Fruit fly (Drosophila melanogaster) whole organism, embryonic: ENCODE measurements around the gene CG46463.

ENCODE experiments used
- C15 ChIP-seq: fragments of 200-800 bp; sonication (Bioruptor generic); IDR thresholded peaks from 3 replicates; pipeline ENCODE4 v1.3.6; 2022; ENCODE audit warnings: missing biosample characterization, missing genetic modification characterization
- CG11085 ChIP-seq: fragments of 200-800 bp; sonication (Bioruptor generic); IDR thresholded peaks from 2 replicates; pipeline ENCODE4 v1.3.6; 2022; ENCODE audit warnings: missing biosample characterization, missing genetic modification characterization
- CG11456 ChIP-seq: fragments of 200-800 bp; sonication (Bioruptor generic); IDR thresholded peaks from 3 replicates; pipeline ENCODE4 v1.3.6; 2022; ENCODE audit warnings: missing biosample characterization, missing genetic modification characterization
- CG12219 ChIP-seq: fragments of 200-800 bp; sonication (Bioruptor generic); optimal IDR thresholded peaks from 3 replicates; lab custom pipeline; 2018; ENCODE audit warnings: missing biosample characterization, mild to moderate bottlenecking, missing genetic modification characterization
- CG17612 ChIP-seq: fragments of 200-800 bp; sonication (Bioruptor generic); IDR thresholded peaks from 2 replicates; pipeline ENCODE4 v1.3.6; 2022; ENCODE audit warnings: missing biosample characterization, missing genetic modification characterization
- CG18011 ChIP-seq: fragments of 200-800 bp; sonication (Bioruptor generic); optimal IDR thresholded peaks from 2 replicates; lab custom pipeline; 2017; ENCODE audit warnings: missing biosample characterization, missing genetic modification characterization, mild to moderate bottlenecking, moderate library complexity, missing genotype
- CG1832 ChIP-seq: fragments of 200-800 bp; sonication (Bioruptor generic); optimal IDR thresholded peaks from 2 replicates; lab custom pipeline; 2017; ENCODE audit warnings: missing biosample characterization, mild to moderate bottlenecking, missing genetic modification characterization, inconsistent platforms
- CG2120 ChIP-seq: fragments of 200-800 bp; sonication (Bioruptor generic); optimal IDR thresholded peaks from 3 replicates; lab custom pipeline; 2016; ENCODE audit warnings: missing biosample characterization, missing genetic modification characterization
- CG2678 ChIP-seq: fragments of 200-800 bp; sonication (Bioruptor generic); optimal IDR thresholded peaks from 3 replicates; lab custom pipeline; 2019; ENCODE audit warnings: missing biosample characterization, mild to moderate bottlenecking, missing genetic modification characterization, moderate library complexity
- CG2712 ChIP-seq: fragments of 200-800 bp; optimal IDR thresholded peaks from 3 replicates; lab custom pipeline; 2019; ENCODE audit warnings: missing biosample characterization, mild to moderate bottlenecking, missing genetic modification characterization, moderate library complexity
- CG3407 ChIP-seq: fragments of 200-800 bp; sonication (Bioruptor generic); optimal IDR thresholded peaks from 2 replicates; lab custom pipeline; 2018; ENCODE audit warnings: missing biosample characterization, mild to moderate bottlenecking, missing genetic modification characterization
- CG34422 ChIP-seq: fragments of 200-800 bp; sonication (Bioruptor generic); IDR thresholded peaks from 3 replicates; pipeline ENCODE4 v1.3.6; 2022; ENCODE audit warnings: missing biosample characterization, missing genetic modification characterization
- CG42726 ChIP-seq: fragments of 200-800 bp; sonication (Bioruptor generic); IDR thresholded peaks from 2 replicates; pipeline ENCODE4 v1.3.6; 2022; ENCODE audit warnings: missing biosample characterization, missing genetic modification characterization; ENCODE audit not compliant: partially characterized antibody
- CG7556 ChIP-seq: fragments of 200-800 bp; sonication (Bioruptor generic); optimal IDR thresholded peaks from 2 replicates; lab custom pipeline; 2017; ENCODE audit warnings: missing biosample characterization, mild to moderate bottlenecking, missing genetic modification characterization
- CG8359 ChIP-seq: fragments of 200-800 bp; sonication (Bioruptor generic); optimal IDR thresholded peaks from 2 replicates; lab custom pipeline; 2017; ENCODE audit warnings: missing biosample characterization, mild to moderate bottlenecking, missing genetic modification characterization, borderline replicate concordance
- D ChIP-seq, 2 experiments: fragments of 200-800 bp in 1 of 2; fragments of >200 bp in 1 of 2; sonication (Bioruptor generic) in 1 of 2; optimal IDR thresholded peaks; 2 replicates in 1 of 2; 3 replicates in 1 of 2; lab custom pipeline; 2017; ENCODE audit warnings: mild to moderate bottlenecking in 1 of 2, missing biosample characterization in 1 of 2, missing genetic modification characterization in 1 of 2, missing genetic modification reagents in 1 of 2
- Drgx ChIP-seq: fragments of 200-800 bp; sonication (Bioruptor generic); IDR thresholded peaks from 2 replicates; pipeline ENCODE4 v1.3.6; 2022; ENCODE audit warnings: missing biosample characterization, missing genetic modification characterization
- Med ChIP-seq: fragments of 200-800 bp; sonication (Bioruptor generic); peaks from one replicate; lab custom pipeline; 2016; ENCODE audit warnings: missing biosample characterization, missing genetic modification characterization, mild to moderate bottlenecking, inconsistent platforms, moderate library complexity
- PHDP ChIP-seq: fragments of 200-800 bp; sonication (Bioruptor generic); optimal IDR thresholded peaks from 3 replicates; lab custom pipeline; 2018; ENCODE audit warnings: missing biosample characterization, mild to moderate bottlenecking, missing genetic modification characterization, moderate library complexity
- Ptx1 ChIP-seq: fragments of 200-800 bp; sonication (Bioruptor generic); IDR thresholded peaks from 2 replicates; pipeline ENCODE4 v1.3.6; 2022; ENCODE audit warnings: missing biosample characterization, missing genetic modification characterization
- Six4 ChIP-seq: fragments of 200-800 bp; sonication (Bioruptor generic); optimal IDR thresholded peaks from 2 replicates; lab custom pipeline; 2016; ENCODE audit warnings: missing biosample characterization, missing genetic modification characterization
- Sry-β ChIP-seq: fragments of 200-800 bp; sonication (Bioruptor generic); optimal IDR thresholded peaks from 2 replicates; lab custom pipeline; 2018; ENCODE audit warnings: missing biosample characterization, mild to moderate bottlenecking, missing genetic modification characterization, moderate library complexity
- Taf1 ChIP-seq: fragments of 200-800 bp; sonication (Bioruptor generic); IDR thresholded peaks from 2 replicates; pipeline ENCODE4 v1.3.6; 2022; ENCODE audit warnings: missing biosample characterization, missing genetic modification characterization
- bowl ChIP-seq: fragments of 200-800 bp; sonication (Bioruptor generic); IDR thresholded peaks from 2 replicates; pipeline ENCODE4 v1.3.6; 2022; ENCODE audit warnings: missing biosample characterization, missing genetic modification characterization
- bsh ChIP-seq, 2 experiments: fragments of 200-800 bp; sonication (Bioruptor generic); optimal IDR thresholded peaks; 2 replicates each; lab custom pipeline; 2017 to 2018; ENCODE audit warnings: mild to moderate bottlenecking in 2 of 2, missing biosample characterization in 2 of 2, missing genetic modification characterization in 2 of 2, moderate library complexity in 1 of 2
- dysf ChIP-seq: fragments of 200-800 bp; sonication (Bioruptor generic); IDR thresholded peaks from 3 replicates; pipeline ENCODE4 v1.3.6; 2022; ENCODE audit warnings: missing biosample characterization, missing genetic modification characterization
- gem ChIP-seq: fragments of 200-800 bp; sonication (Bioruptor generic); optimal IDR thresholded peaks from 2 replicates; lab custom pipeline; 2019; ENCODE audit warnings: missing biosample characterization, mild to moderate bottlenecking, missing genetic modification characterization, moderate library complexity
- grau ChIP-seq: fragments of 200-800 bp; optimal IDR thresholded peaks from 3 replicates; lab custom pipeline; 2019; ENCODE audit warnings: missing biosample characterization, mild to moderate bottlenecking, missing genetic modification characterization, moderate library complexity
- hb ChIP-seq: fragments of 200-800 bp; sonication (Bioruptor generic); IDR thresholded peaks from 3 replicates; pipeline ENCODE4 v1.3.6; 2022; ENCODE audit warnings: missing biosample characterization, missing genetic modification characterization; ENCODE audit not compliant: partially characterized antibody
- lbe ChIP-seq: fragments of 200-800 bp; sonication (Bioruptor generic); optimal IDR thresholded peaks from 2 replicates; lab custom pipeline; 2016; ENCODE audit warnings: missing biosample characterization, mild to moderate bottlenecking, missing genetic modification characterization
- odd ChIP-seq: fragments of 200-800 bp; sonication (Bioruptor generic); optimal IDR thresholded peaks from 2 replicates; lab custom pipeline; 2017; ENCODE audit warnings: missing biosample characterization, mild to moderate bottlenecking, missing genetic modification characterization
- sens ChIP-seq: fragments of 200-800 bp; sonication (Bioruptor generic); peaks from one replicate; lab custom pipeline; 2016; ENCODE audit warnings: missing biosample characterization, missing genetic modification characterization
- sima ChIP-seq: fragments of 200-800 bp; sonication (Bioruptor generic); optimal IDR thresholded peaks from 2 replicates; lab custom pipeline; 2016; ENCODE audit warnings: missing biosample characterization, missing genetic modification characterization
- tup ChIP-seq: fragments of 200-800 bp; sonication (Bioruptor generic); optimal IDR thresholded peaks from 2 replicates; lab custom pipeline; 2016; ENCODE audit warnings: missing biosample characterization, mild to moderate bottlenecking, missing genetic modification characterization, moderate library complexity
- z ChIP-seq: fragments of 200-800 bp; sonication (Bioruptor generic); IDR thresholded peaks from 3 replicates; pipeline ENCODE4 v1.3.6; 2022; ENCODE audit warnings: missing biosample characterization, missing genetic modification characterization

CG46463 gene

DNA sequence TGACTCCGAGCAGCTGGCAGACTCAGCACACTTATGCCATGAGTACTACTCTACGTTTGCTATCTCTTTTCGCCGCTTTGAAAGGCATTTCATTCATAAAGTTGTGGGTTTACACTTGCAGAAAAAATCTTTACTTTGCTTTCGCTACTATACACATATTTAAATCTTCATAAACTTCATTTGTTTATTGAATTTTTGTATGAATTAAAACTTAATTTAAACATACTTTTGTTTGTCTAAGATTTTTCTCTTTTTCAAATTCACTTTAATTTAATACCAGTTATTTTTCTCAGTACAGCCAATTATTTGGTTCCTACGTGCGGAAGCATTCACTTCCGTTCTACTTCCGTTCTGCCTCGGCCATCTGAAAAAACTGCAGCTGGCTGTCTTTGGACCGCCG, 22.6 kb upstream of the CG46463 start (continued):
- TF ChIP-seq CG12219 = peak; percentile 34
- peak; percentile 52 for TF ChIP-seq CG3407 (GFP tag; lab: Kevin White, UChicago)
- TF ChIP-seq Sry-β = no peak

DNA sequence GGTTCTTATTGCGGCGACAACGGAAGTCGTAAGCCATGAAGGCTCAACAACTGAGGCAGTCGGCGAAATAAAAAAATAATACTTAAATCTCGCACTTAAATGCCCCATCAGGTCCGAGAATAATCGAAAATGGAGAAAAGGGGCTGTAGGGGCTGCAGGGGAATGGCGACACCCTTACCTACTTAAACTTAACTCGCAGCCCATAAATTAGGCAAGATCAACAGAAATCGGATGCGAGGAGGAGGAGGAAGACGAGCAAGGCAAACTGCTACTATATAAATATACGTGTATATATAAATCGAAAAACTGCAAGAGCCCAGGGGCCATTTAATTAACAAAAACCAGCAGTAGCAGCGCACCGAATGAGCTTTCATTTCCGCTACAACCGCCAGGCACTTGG, 21.5 kb upstream of the CG46463 start:
- TF ChIP-seq CG11456 (no peak), dysf (0 out of 3 replicates have a peak, but pooled peaks have one; percentile 7), CG17612 (GFP tag; lab: Robert Waterston, UW) (no peak), Ptx1 (GFP tag; lab: Robert Waterston, UW) (0 out of 2 replicates have a peak, but pooled peaks have one; percentile 9), Med (peak; percentile 43), tup (GFP tag; lab: Kevin White, UChicago) (no peak), CG8359 (GFP tag; lab: Kevin White, UChicago) (no peak)

DNA sequence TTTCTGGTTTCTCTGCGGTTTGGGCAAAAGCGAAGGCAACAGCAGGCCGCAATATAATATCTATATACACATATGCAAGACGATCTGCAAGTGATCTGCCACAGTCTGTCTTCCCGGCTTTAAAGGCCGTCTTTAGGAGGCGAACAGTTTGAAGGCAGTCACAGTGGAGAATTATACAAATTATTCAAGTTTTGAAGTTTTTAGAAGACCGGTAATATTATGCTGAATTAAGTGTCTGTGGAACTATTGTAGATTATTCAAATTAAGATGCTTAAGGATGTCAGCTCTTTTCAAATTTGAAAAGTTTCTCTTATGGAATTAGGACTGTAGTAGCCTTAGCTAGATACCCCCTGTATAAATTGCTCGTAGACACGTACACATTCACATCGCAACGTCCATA, 21.0 kb upstream of the CG46463 start:
- TF ChIP-seq bowl (GFP tag; lab: Robert Waterston, UW) (no peak), hb (no peak), sens (GFP tag; lab: Kevin White, UChicago) (peak; percentile 57), CG2678 (peak; percentile 0), C15 (GFP tag; lab: Robert Waterston, UW) (no peak), z (GFP tag; lab: Robert Waterston, UW) (no peak), gem (peak; percentile 2), odd (GFP tag; lab: Kevin White, UChicago) (no peak), CG42726 (GFP tag; lab: Robert Waterston, UW) (no peak), grau (tag; lab: Kevin White, UChicago) (peak; percentile 19), Taf1 (GFP tag; lab: Robert Waterston, UW) (no peak), Drgx (0 out of 2 replicates have a peak, but pooled peaks have one; percentile 39), CG12219 (no peak), PHDP (tag; lab: Kevin White, UChicago) (no peak), CG34422 (GFP tag; lab: Robert Waterston, UW) (no peak), Six4 (GFP tag; lab: Kevin White, UChicago) (no peak)

DNA sequence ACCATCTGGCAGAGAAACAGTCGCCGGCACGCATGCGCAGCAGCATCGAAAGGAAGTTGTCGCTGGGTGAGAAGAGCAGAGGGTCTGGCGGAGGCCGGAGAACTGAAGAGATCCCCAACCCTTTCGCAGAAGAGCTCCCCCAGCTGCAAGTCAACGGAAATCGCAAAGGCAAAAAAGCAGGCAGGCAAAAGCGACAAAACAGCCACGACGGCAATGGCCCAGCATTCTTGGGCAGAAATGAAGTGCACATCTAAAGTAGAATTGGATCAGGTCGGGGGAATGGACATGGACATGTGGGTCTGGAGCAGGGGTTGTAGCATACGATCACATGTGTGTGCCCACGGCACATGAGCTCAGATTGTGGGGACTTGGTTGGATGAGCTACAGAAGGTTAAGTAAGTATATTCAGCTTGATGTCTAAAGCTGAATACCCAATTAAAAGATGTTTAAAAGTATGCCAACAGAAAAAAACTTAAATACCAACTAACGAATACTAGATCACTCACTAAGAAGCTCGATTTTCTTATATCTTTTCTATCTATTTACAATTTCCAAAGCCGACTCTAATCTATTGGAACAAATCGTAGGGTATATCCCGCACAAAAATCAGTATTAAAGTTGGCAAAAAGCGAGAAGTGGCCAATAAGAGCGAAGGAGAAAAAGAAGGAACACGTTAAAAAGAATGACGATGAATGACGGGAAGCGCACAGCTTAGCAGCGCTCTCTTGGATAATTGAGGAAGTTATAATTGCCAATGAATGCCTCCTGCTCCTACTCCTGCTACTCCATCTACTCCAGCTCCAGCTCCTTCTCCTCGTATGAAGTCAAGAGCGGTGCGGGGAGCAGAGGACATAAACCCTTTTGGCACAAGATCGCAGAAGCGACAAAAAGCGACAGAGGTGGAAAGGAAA, 19.1 kb upstream of the CG46463 start:
- TF ChIP-seq CG11456 = 0 out of 3 replicates have a peak, but pooled peaks have one; percentile 19
- TF ChIP-seq CG2712 (tag; lab: Kevin White, UChicago) = no peak
- TF ChIP-seq lbe (GFP tag; lab: Kevin White, UChicago) = peak; percentile 18
- TF ChIP-seq CG18011 (GFP tag; lab: Kevin White, UChicago) = no peak
- TF ChIP-seq D (optimal IDR thresholded peaks at IDR 0.05; lab: Kevin White, UChicago) = no peak
- no peak for TF ChIP-seq D (GFP tag; optimal IDR thresholded peaks at IDR 0.05; lab: Kevin White, UChicago)
- no peak for TF ChIP-seq CG7556 (GFP tag; lab: Kevin White, UChicago)
- TF ChIP-seq CG2120 (GFP tag; lab: Kevin White, UChicago) = no peak
- 0 out of 2 replicates have a peak, but pooled peaks have one; percentile 40 for TF ChIP-seq CG11085 (GFP tag; lab: Robert Waterston, UW)
- no peak for TF ChIP-seq sima (GFP tag; lab: Kevin White, UChicago)
- peak in 1 of 2 experiments; percentile 43 for TF ChIP-seq bsh (GFP tag; optimal IDR thresholded peaks at IDR 0.05; lab: Kevin White, UChicago)
- peak; percentile 2 for TF ChIP-seq CG1832
